Worm (Caenorhabditis elegans): Measurements from ENCODE around the gene R11.4.

Gene R11.4

DNA sequence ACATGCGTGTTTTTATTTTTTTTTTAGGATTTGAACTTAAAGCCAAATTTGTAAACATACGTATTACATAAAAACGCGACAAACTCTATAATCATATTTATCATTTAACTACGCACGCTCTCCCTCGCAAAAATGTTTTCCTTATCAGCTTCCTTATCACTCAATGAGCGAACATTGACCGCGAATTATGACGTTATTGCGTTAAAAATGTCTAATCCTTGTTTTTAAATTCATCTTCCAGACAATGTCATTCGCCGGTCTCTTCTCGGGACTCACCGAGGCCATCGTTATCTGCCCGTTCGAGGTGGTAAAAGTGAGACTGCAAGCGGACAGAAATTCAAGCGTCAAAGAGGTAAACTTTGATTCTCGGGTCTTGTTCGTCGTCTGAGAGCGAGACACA lies 17.8 kb downstream of the R11.4 start (continued):
- TF ChIP-seq duxl-1 (tag; optimal IDR thresholded peaks at IDR 0.05; ENCODE audit: poor library complexity) (no peak), hif-1 (tag; optimal IDR thresholded peaks at IDR 0.05) (peak in 1 of 2 experiments; percentile 74), mep-1 (tag; optimal IDR thresholded peaks at IDR 0.05) (peak; percentile 61), nhr-10 (tag; optimal IDR thresholded peaks at IDR 0.05) (peak; percentile 49), R02D3.7 (tag; optimal IDR thresholded peaks at IDR 0.05) (no peak), aly-2 (tag; optimal IDR thresholded peaks at IDR 0.05) (no peak), ceh-28 (tag; optimal IDR thresholded peaks at IDR 0.05) (no peak), pha-4 (GFP tag; IDR thresholded peaks at IDR 0.05) (peak; percentile 59; the same call in 1 of the 2 replicates), pha-4 (tag; optimal IDR thresholded peaks at IDR 0.05) (no peak), nhr-28 (tag; optimal IDR thresholded peaks at IDR 0.05) (peak; percentile 90), gei-8 (GFP tag; optimal IDR thresholded peaks at IDR 0.05) (no peak), mxl-3 (GFP tag; optimal IDR thresholded peaks at IDR 0.05) (peak; percentile 69), egl-43 (GFP tag; IDR thresholded peaks at IDR 0.05) (no peak), ceh-32 (tag; optimal IDR thresholded peaks at IDR 0.05; ENCODE audit: poor library complexity) (no peak), unc-62 (GFP tag; optimal IDR thresholded peaks at IDR 0.05 in 1 of 2) (peak in 1 of 2 experiments; percentile 44), unc-62 (tag; optimal IDR thresholded peaks at IDR 0.05) (no peak), F49E8.2 (tag; optimal IDR thresholded peaks at IDR 0.05; ENCODE audit: borderline replicate concordance) (no peak), lin-38 (GFP tag; IDR thresholded peaks at IDR 0.05) (no peak), nhr-237 (tag; optimal IDR thresholded peaks at IDR 0.05) (no peak), dve-1 (tag; optimal IDR thresholded peaks at IDR 0.05; ENCODE audit: insufficient read depth) (peak; percentile 97), daf-19 (GFP tag; conservative IDR thresholded peaks at IDR 0.05) (no peak), dmd-9 (GFP tag; IDR thresholded peaks at IDR 0.05) (no peak), ztf-11 (tag; optimal IDR thresholded peaks at IDR 0.05) (no peak), nhr-48 (tag; optimal IDR thresholded peaks at IDR 0.05) (peak; percentile 85), cey-2 (tag; optimal IDR thresholded peaks at IDR 0.05; ENCODE audit: borderline replicate concordance, insufficient read depth) (no peak), nhr-42 (GFP tag; IDR thresholded peaks at IDR 0.05) (0 out of 2 replicates have a peak, but pooled peaks have one; percentile 28), nhr-76 (tag; optimal IDR thresholded peaks at IDR 0.05) (no peak), dpl-1 (GFP tag; optimal IDR thresholded peaks at IDR 0.05) (no peak), pqm-1 (tag; optimal IDR thresholded peaks at IDR 0.05) (peak; percentile 94), Y5F2A.4 (GFP tag; optimal IDR thresholded peaks at IDR 0.05) (no peak), ceh-44 (GFP tag; IDR thresholded peaks at IDR 0.05) (no peak), zip-2 (tag; optimal IDR thresholded peaks at IDR 0.05) (no peak), ZK546.5 (tag; optimal IDR thresholded peaks at IDR 0.05) (no peak), daf-8 (GFP tag; IDR thresholded peaks at IDR 0.05) (no peak), hmg-1.1 (GFP tag; IDR thresholded peaks at IDR 0.05) (no peak), lin-29 (GFP tag; IDR thresholded peaks at IDR 0.05) (no peak), mxl-2 (GFP tag; conservative IDR thresholded peaks at IDR 0.05) (no peak), jun-1 (tag; optimal IDR thresholded peaks at IDR 0.05) (no peak), nhr-11 (tag; optimal IDR thresholded peaks at IDR 0.05) (no peak), zfp-3 (GFP tag; conservative IDR thresholded peaks at IDR 0.05) (no peak), fos-1 (tag; optimal IDR thresholded peaks at IDR 0.05) (peak; percentile 5), lin-15B (tag; optimal IDR thresholded peaks at IDR 0.05) (no peak), nhr-102 (tag; optimal IDR thresholded peaks at IDR 0.05) (peak; percentile 88), snpc-4 (tag; optimal IDR thresholded peaks at IDR 0.05) (no peak)

Measured in whole organism, L4 larva.